Fruit fly (Drosophila melanogaster) whole organism: ENCODE results near the gene sro.

Experiments
- CG8478 ChIP-seq: fragments of >200 bp; optimal IDR thresholded peaks from 2 replicates; lab custom pipeline; 2018; ENCODE audit warnings: inconsistent platforms
- Dll ChIP-seq: fragments of >200 bp; optimal IDR thresholded peaks from 2 replicates; lab custom pipeline; 2017
- EcR ChIP-seq, 2 experiments: fragments of >200 bp; optimal IDR thresholded peaks; 2 replicates each; lab custom pipeline; 2017; ENCODE audit warnings: missing biosample characterization in 2 of 2, missing genetic modification characterization in 2 of 2, missing genetic modification reagents in 2 of 2
- pan ChIP-seq: fragments of >200 bp; optimal IDR thresholded peaks from 2 replicates; lab custom pipeline; 2017
- psq ChIP-seq: fragments of >200 bp; optimal IDR thresholded peaks from 2 replicates; lab custom pipeline; 2017
- usp ChIP-seq: fragments of >200 bp; optimal IDR thresholded peaks from 2 replicates; lab custom pipeline; 2017; ENCODE audit warnings: missing biosample characterization, missing genetic modification characterization, mixed read lengths

Gene sro

dm6 chr3R:29794161-29794882 is at the start of gene sro:
Gene sro, plus strand, starts transcription at chr3R:29794597.
- TF ChIP-seq pan (lab: Kevin White, UChicago) (no peak), usp (GFP tag; lab: Kevin White, UChicago) (no peak), psq (lab: Kevin White, UChicago) (no peak), EcR (GFP tag; optimal IDR thresholded peaks at IDR 0.05; lab: Kevin White, UChicago) (no peak), CG8478 (lab: Kevin White, UChicago) (no peak)

dm6 chr3R:29745056-29745455 is 49.3 kb upstream of the sro start, which contains the start of the genes Wdr24 and IntS11:
Gene Wdr24, minus strand, starts transcription at chr3R:29745092.
Gene IntS11, plus strand, starts transcription at chr3R:29745337.
- no peak for TF ChIP-seq EcR (GFP tag; optimal IDR thresholded peaks at IDR 0.05; lab: Kevin White, UChicago)
- TF ChIP-seq usp (GFP tag; lab: Kevin White, UChicago): no peak
- no peak for TF ChIP-seq Dll (lab: Kevin White, UChicago)
- TF ChIP-seq pan (lab: Kevin White, UChicago): no peak
- no peak for TF ChIP-seq CG8478 (lab: Kevin White, UChicago)
- no peak for TF ChIP-seq psq (lab: Kevin White, UChicago)

- TF ChIP-seq EcR (GFP tag; optimal IDR thresholded peaks at IDR 0.05; lab: Kevin White, UChicago) (no peak), Dll (lab: Kevin White, UChicago) (no peak), CG8478 (lab: Kevin White, UChicago) (no peak), psq (lab: Kevin White, UChicago) (no peak), pan (lab: Kevin White, UChicago) (no peak), usp (GFP tag; lab: Kevin White, UChicago) (no peak)
These were observed 45.6 kb upstream of the sro start, which contains the start of the genes ATPsyngamma and yata for dm6 chr3R:29748591-29749303. Gene ATPsyngamma, minus strand, starts transcription at chr3R:29749163. Gene yata, plus strand, starts transcription at chr3R:29749219.

- TF ChIP-seq EcR (GFP tag; optimal IDR thresholded peaks at IDR 0.05; lab: Kevin White, UChicago) (no peak), Dll (lab: Kevin White, UChicago) (no peak), CG8478 (lab: Kevin White, UChicago) (no peak), pan (lab: Kevin White, UChicago) (no peak), psq (lab: Kevin White, UChicago) (no peak), usp (GFP tag; lab: Kevin White, UChicago) (no peak)
These were observed 44.9 kb upstream of the sro start for dm6 chr3R:29749304-29750066.

- no peak for TF ChIP-seq CG8478 (lab: Kevin White, UChicago)
- TF ChIP-seq pan (lab: Kevin White, UChicago): no peak
- TF ChIP-seq psq (lab: Kevin White, UChicago): no peak
- no peak for TF ChIP-seq EcR (GFP tag; optimal IDR thresholded peaks at IDR 0.05; lab: Kevin White, UChicago)
- TF ChIP-seq usp (GFP tag; lab: Kevin White, UChicago): no peak
- no peak for TF ChIP-seq Dll (lab: Kevin White, UChicago)
These were observed 39.1 kb upstream of the sro start for dm6 chr3R:29755248-29755647.

dm6 chr3R:29756153-29756552 is 38.2 kb upstream of the sro start:
- TF ChIP-seq psq (lab: Kevin White, UChicago) (no peak), pan (lab: Kevin White, UChicago) (no peak), Dll (lab: Kevin White, UChicago) (no peak), usp (GFP tag; lab: Kevin White, UChicago) (no peak), EcR (GFP tag; optimal IDR thresholded peaks at IDR 0.05; lab: Kevin White, UChicago) (no peak), CG8478 (lab: Kevin White, UChicago) (no peak)

- no peak for TF ChIP-seq psq (lab: Kevin White, UChicago)
- TF ChIP-seq Dll (lab: Kevin White, UChicago): no peak
- TF ChIP-seq pan (lab: Kevin White, UChicago): no peak
- no peak for TF ChIP-seq EcR (GFP tag; optimal IDR thresholded peaks at IDR 0.05; lab: Kevin White, UChicago)
- TF ChIP-seq usp (GFP tag; lab: Kevin White, UChicago): no peak
- no peak for TF ChIP-seq CG8478 (lab: Kevin White, UChicago)
These were observed 37.2 kb upstream of the sro start for dm6 chr3R:29757226-29757625.

- TF ChIP-seq pan (lab: Kevin White, UChicago) (no peak), psq (lab: Kevin White, UChicago) (no peak), Dll (lab: Kevin White, UChicago) (no peak), CG8478 (lab: Kevin White, UChicago) (no peak), EcR (GFP tag; optimal IDR thresholded peaks at IDR 0.05; lab: Kevin White, UChicago) (no peak), usp (GFP tag; lab: Kevin White, UChicago) (no peak)
These were observed 36.7 kb upstream of the sro start for dm6 chr3R:29757681-29758080.

- TF ChIP-seq CG8478 (lab: Kevin White, UChicago) (no peak), EcR (GFP tag; optimal IDR thresholded peaks at IDR 0.05; lab: Kevin White, UChicago) (no peak), psq (lab: Kevin White, UChicago) (no peak), pan (lab: Kevin White, UChicago) (no peak), usp (GFP tag; lab: Kevin White, UChicago) (no peak), Dll (lab: Kevin White, UChicago) (no peak)
These were observed 36.2 kb upstream of the sro start for dm6 chr3R:29758129-29758733.

dm6 chr3R:29758734-29759131 is 35.7 kb upstream of the sro start:
- TF ChIP-seq psq (lab: Kevin White, UChicago) (no peak), EcR (GFP tag; optimal IDR thresholded peaks at IDR 0.05; lab: Kevin White, UChicago) (no peak)
